Worm (Caenorhabditis elegans) whole organism, young adult: ENCODE measurements around the gene Y82E9BR.9.

Experiments
- B0035.1 ChIP-seq: sonication (generic microtip); optimal IDR thresholded peaks from 2 replicates; lab custom pipeline; 2016; ENCODE audit warnings: missing genetic modification characterization, mild to moderate bottlenecking, missing compliant biosample characterization, missing genotype, missing genetic modification reagents
- F55B11.4 ChIP-seq: sonication (generic microtip); optimal IDR thresholded peaks from 2 replicates; lab custom pipeline; 2016; ENCODE audit warnings: missing compliant biosample characterization, missing genetic modification characterization, borderline replicate concordance; ENCODE audit not compliant: insufficient read depth
- dpl-1 ChIP-seq: fragments of 150-350 bp; optimal IDR thresholded peaks from 2 replicates; lab custom pipeline; 2014; ENCODE audit warnings: missing biosample characterization, missing genetic modification reagents, missing genetic modification characterization
- egrh-3 ChIP-seq: fragments of 200-800 bp; sonication (Bioruptor generic); IDR thresholded peaks from 2 replicates; pipeline ENCODE4 v1.3.6; 2022; ENCODE audit warnings: missing genetic modification reagents, missing genetic modification characterization, missing compliant biosample characterization
- fkh-3 ChIP-seq: sonication (generic microtip); optimal IDR thresholded peaks from 2 replicates; lab custom pipeline; 2016; ENCODE audit warnings: mild to moderate bottlenecking, missing genetic modification characterization, missing compliant biosample characterization
- him-1 ChIP-seq: sonication (generic microtip); optimal IDR thresholded peaks from 2 replicates; lab custom pipeline; 2016; ENCODE audit warnings: missing genotype, missing genetic modification reagents, missing genetic modification characterization, missing compliant biosample characterization
- hlh-12 ChIP-seq: sonication (generic microtip); optimal IDR thresholded peaks from 2 replicates; lab custom pipeline; 2016; ENCODE audit warnings: missing genetic modification characterization, missing compliant biosample characterization
- mcd-1 ChIP-seq: fragments of 200-800 bp; sonication (Bioruptor generic); IDR thresholded peaks from 2 replicates; pipeline ENCODE4 v1.3.6; 2022; ENCODE audit warnings: missing genetic modification reagents, missing genetic modification characterization, missing compliant biosample characterization
- snpc-4 ChIP-seq, 5 experiments: fragments of 150-350 bp in 1 of 5; sonication (generic microtip) in 4 of 5; optimal IDR thresholded peaks; 2 replicates each; lab custom pipeline; 2014 to 2018; ENCODE audit warnings: missing genetic modification characterization in 5 of 5, missing biosample characterization in 3 of 5, antibody characterized with exemption in 2 of 5, mild to moderate bottlenecking in 2 of 5, missing compliant biosample characterization in 2 of 5, missing genotype in 2 of 5, moderate library complexity in 2 of 5, missing genetic modification reagents in 1 of 5
- tbx-9 ChIP-seq: sonication (generic microtip); optimal IDR thresholded peaks from 2 replicates; lab custom pipeline; 2016; ENCODE audit warnings: borderline replicate concordance, missing genetic modification characterization, inconsistent platforms, missing compliant biosample characterization
- unc-62 ChIP-seq: fragments of 150-350 bp; optimal IDR thresholded peaks from 2 replicates; lab custom pipeline; 2014; ENCODE audit warnings: missing biosample characterization, missing genetic modification reagents, missing genetic modification characterization

DNA sequence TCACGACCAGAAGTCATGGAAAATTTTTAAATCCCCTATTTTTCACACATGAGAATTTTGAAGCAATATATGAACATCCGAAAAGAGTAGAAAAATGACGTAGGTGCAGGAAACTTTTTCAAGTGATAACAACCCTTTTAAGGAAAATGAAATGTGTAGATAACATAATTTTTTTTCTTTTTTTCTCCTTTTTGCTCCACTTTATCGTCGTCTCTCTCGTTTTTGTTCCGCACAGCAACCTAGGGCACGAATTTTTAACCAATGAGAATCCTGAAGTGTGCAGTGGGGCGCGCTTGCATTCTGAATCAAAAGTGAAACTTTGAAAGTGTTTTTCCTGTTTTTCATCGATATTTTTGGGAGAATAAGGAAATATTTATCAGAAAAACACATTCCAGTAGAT lies 33.2 kb upstream of the Y82E9BR.9 start:
- TF ChIP-seq egrh-3 (GFP tag; lab: Robert Waterston, UW): no peak
- TF ChIP-seq unc-62: no peak
- no peak for TF ChIP-seq hlh-12 (tag; lab: Kevin White, UChicago)
- no peak for TF ChIP-seq tbx-9 (tag; lab: Kevin White, UChicago)
- peak; percentile 80 for TF ChIP-seq mcd-1 (GFP tag; lab: Robert Waterston, UW)
- no peak for TF ChIP-seq F55B11.4
- no peak for TF ChIP-seq him-1 (tag; lab: Kevin White, UChicago)
- no peak for TF ChIP-seq snpc-4 (GFP tag; optimal IDR thresholded peaks at IDR 0.05; lab: Kevin White, UChicago)
- no peak for TF ChIP-seq snpc-4 (tag; optimal IDR thresholded peaks at IDR 0.05; lab: Kevin White, UChicago)
- TF ChIP-seq dpl-1: no peak
- TF ChIP-seq fkh-3 (tag; lab: Kevin White, UChicago): no peak
- no peak for TF ChIP-seq B0035.1 (tag; lab: Kevin White, UChicago)
